Fruit fly (Drosophila melanogaster): ENCODE data around the gene Jasper.

Gene Jasper

DNA sequence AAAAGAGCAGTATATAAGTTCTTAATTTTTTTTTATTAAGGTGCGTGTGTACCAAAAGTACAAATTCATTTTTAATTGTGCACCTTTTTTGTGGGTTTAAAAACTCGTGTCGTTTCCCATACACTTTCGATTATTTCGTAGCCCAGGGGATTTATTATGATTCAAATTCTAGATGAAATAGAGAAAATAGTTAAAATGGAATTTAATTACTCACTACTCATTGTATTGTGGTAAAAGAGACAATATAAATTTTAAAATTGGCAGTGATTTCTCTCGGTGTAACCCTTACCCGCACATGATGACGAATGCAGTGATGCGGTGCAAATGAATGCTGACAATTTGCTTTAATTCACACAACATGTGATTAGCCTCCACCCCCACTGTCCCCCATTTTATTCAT lies 30.9 kb downstream of the Jasper start (continued):
- no peak for TF ChIP-seq Fer3 (tag; optimal IDR thresholded peaks at IDR 0.05)
- no peak for TF ChIP-seq ab (GFP tag; optimal IDR thresholded peaks at IDR 0.05)
- no peak for TF ChIP-seq Camta (GFP tag; optimal IDR thresholded peaks at IDR 0.05)
- no peak for TF ChIP-seq CG11723 (GFP tag; optimal IDR thresholded peaks at IDR 0.05)
- TF ChIP-seq dpn (GFP tag; optimal IDR thresholded peaks at IDR 0.05) = no peak
- TF ChIP-seq CG11456 (GFP tag; IDR thresholded peaks at IDR 0.05) = no peak
- TF ChIP-seq klu (GFP tag; IDR thresholded peaks at IDR 0.05) = no peak
- TF ChIP-seq Mes4 (GFP tag; optimal IDR thresholded peaks at IDR 0.05) = no peak
- no peak for TF ChIP-seq Six4 (GFP tag; optimal IDR thresholded peaks at IDR 0.05)
- no peak for TF ChIP-seq CG43689 (GFP tag; IDR thresholded peaks at IDR 0.05)
- no peak for TF ChIP-seq p53 (GFP tag; optimal IDR thresholded peaks at IDR 0.05)
- peak; percentile 24 for TF ChIP-seq fd96Cb (tag; optimal IDR thresholded peaks at IDR 0.05)
- TF ChIP-seq Taf1 (GFP tag; IDR thresholded peaks at IDR 0.05) = no peak
- peak; percentile 12 for TF ChIP-seq CG13424 (tag; optimal IDR thresholded peaks at IDR 0.05)
- no peak; the same call in 1 of the 2 replicates for TF ChIP-seq sisA (GFP tag; IDR thresholded peaks at IDR 0.05)
- TF ChIP-seq Ssrp (tag; optimal IDR thresholded peaks at IDR 0.05) = peak; percentile 20
- TF ChIP-seq Xrp1 (GFP tag; IDR thresholded peaks at IDR 0.05) = peak; percentile 15; the same call in 1 of the 2 replicates
- TF ChIP-seq bowl (GFP tag; IDR thresholded peaks at IDR 0.05) = no peak
- no peak for TF ChIP-seq toy (GFP tag; IDR thresholded peaks at IDR 0.05)
- no peak for TF ChIP-seq gro (GFP tag; optimal IDR thresholded peaks at IDR 0.05)
- no peak for TF ChIP-seq Ets97D (GFP tag; optimal IDR thresholded peaks at IDR 0.05)
- no peak for TF ChIP-seq CG14014 (GFP tag; IDR thresholded peaks at IDR 0.05)
- no peak for TF ChIP-seq mam (GFP tag; optimal IDR thresholded peaks at IDR 0.05)
- 0 out of 2 replicates have a peak, but pooled peaks have one; percentile 18 for TF ChIP-seq CG31224 (GFP tag; IDR thresholded peaks at IDR 0.05)
- peak; percentile 19 for TF ChIP-seq CG15269 (tag; optimal IDR thresholded peaks at IDR 0.05)
- no peak for TF ChIP-seq CG8478 (optimal IDR thresholded peaks at IDR 0.05)
- no peak for TF ChIP-seq repo (GFP tag; optimal IDR thresholded peaks at IDR 0.05)
- TF ChIP-seq CG17612 (GFP tag; IDR thresholded peaks at IDR 0.05) = no peak
- peak; percentile 32 for TF ChIP-seq CG2120 (GFP tag; optimal IDR thresholded peaks at IDR 0.05)
- no peak for TF ChIP-seq NC2α (GFP tag; optimal IDR thresholded peaks at IDR 0.05)
- TF ChIP-seq NK7.1 (GFP tag; optimal IDR thresholded peaks at IDR 0.05) = no peak
- no peak for TF ChIP-seq CG16815 (GFP tag; optimal IDR thresholded peaks at IDR 0.05)
- no peak for TF ChIP-seq nerfin-2 (GFP tag; IDR thresholded peaks at IDR 0.05; ENCODE audit: partially characterized antibody)
- TF ChIP-seq Usf (GFP tag; optimal IDR thresholded peaks at IDR 0.05) = no peak
- TF ChIP-seq CG30431 (GFP tag; optimal IDR thresholded peaks at IDR 0.05) = no peak
- TF ChIP-seq amos (GFP tag; IDR thresholded peaks at IDR 0.05; ENCODE audit: partially characterized antibody) = no peak
- no peak for TF ChIP-seq hkb (optimal IDR thresholded peaks at IDR 0.05)
- no peak for TF ChIP-seq hkb (GFP tag; IDR thresholded peaks at IDR 0.05)
- TF ChIP-seq CG3065 (GFP tag; optimal IDR thresholded peaks at IDR 0.05) = no peak
- no peak for TF ChIP-seq CG7786 (GFP tag; optimal IDR thresholded peaks at IDR 0.05)
- TF ChIP-seq aop (GFP tag; IDR thresholded peaks at IDR 0.05) = no peak
- no peak for TF ChIP-seq ap (GFP tag; IDR thresholded peaks at IDR 0.05)
- no peak for TF ChIP-seq CrebB (tag; optimal IDR thresholded peaks at IDR 0.05)
- TF ChIP-seq CG12769 (tag; optimal IDR thresholded peaks at IDR 0.05) = no peak
- TF ChIP-seq row (GFP tag; IDR thresholded peaks at IDR 0.05) = peak; percentile 27; the same call in 1 of the 3 replicates
- TF ChIP-seq Neu2 (GFP tag; optimal IDR thresholded peaks at IDR 0.05; ENCODE audit: borderline replicate concordance) = no peak
- no peak for TF ChIP-seq CG1792 (GFP tag; optimal IDR thresholded peaks at IDR 0.05)
- no peak for TF ChIP-seq CG10462 (GFP tag; optimal IDR thresholded peaks at IDR 0.05)
- peak; percentile 33 for TF ChIP-seq Sox102F (GFP tag; optimal IDR thresholded peaks at IDR 0.05)
- peak; percentile 8; the same call in 1 of the 2 replicates for TF ChIP-seq E2f2 (GFP tag; IDR thresholded peaks at IDR 0.05)
- no peak for TF ChIP-seq Side (GFP tag; optimal IDR thresholded peaks at IDR 0.05)
- no peak for TF ChIP-seq CG4617 (GFP tag; optimal IDR thresholded peaks at IDR 0.05; ENCODE audit: borderline replicate concordance)
- TF ChIP-seq Meics (GFP tag; optimal IDR thresholded peaks at IDR 0.05) = peak; percentile 24
- no peak for TF ChIP-seq CG11560 (tag; IDR thresholded peaks at IDR 0.05)
